Worm (Caenorhabditis elegans) whole organism, L3 larva: ENCODE results near the gene nlp-5.

ENCODE experiments used
- aly-2 ChIP-seq: fragments of 150-350 bp; optimal IDR thresholded peaks from 2 replicates; lab custom pipeline; 2014; ENCODE audit warnings: missing biosample characterization, missing genetic modification characterization
- ceh-16 ChIP-seq: sonication (generic microtip); optimal IDR thresholded peaks from 2 replicates; lab custom pipeline; 2017; ENCODE audit warnings: missing biosample characterization, missing genetic modification characterization
- egl-27 ChIP-seq: sonication (generic microtip); optimal IDR thresholded peaks from 4 replicates; lab custom pipeline; 2017; ENCODE audit warnings: missing biosample characterization, missing genetic modification reagents, missing genetic modification characterization
- elt-2 ChIP-seq: sonication (generic microtip); optimal IDR thresholded peaks from 2 replicates; lab custom pipeline; 2016; ENCODE audit warnings: missing genetic modification reagents, mild to moderate bottlenecking, missing genetic modification characterization, missing compliant biosample characterization
- elt-3 ChIP-seq, 3 experiments: fragments of 150-350 bp in 1 of 3; sonication (generic microtip) in 2 of 3; optimal IDR thresholded peaks; 2 replicates in 2 of 3; 4 replicates in 1 of 3; lab custom pipeline; 2014 to 2017; ENCODE audit warnings: missing biosample characterization in 3 of 3, missing genetic modification characterization in 3 of 3
- fkh-10 ChIP-seq: sonication (generic microtip); optimal IDR thresholded peaks from 2 replicates; lab custom pipeline; 2017; ENCODE audit warnings: missing biosample characterization, missing genetic modification reagents, missing genetic modification characterization
- nhr-11 ChIP-seq: fragments of 150-350 bp; optimal IDR thresholded peaks from 2 replicates; lab custom pipeline; 2014; ENCODE audit warnings: missing biosample characterization, missing genetic modification characterization
- nhr-12 ChIP-seq: fragments of 150-350 bp; optimal IDR thresholded peaks from 2 replicates; lab custom pipeline; 2014; ENCODE audit warnings: missing biosample characterization, missing genetic modification characterization
- nhr-237 ChIP-seq: fragments of 150-350 bp; optimal IDR thresholded peaks from 2 replicates; lab custom pipeline; 2014; ENCODE audit warnings: missing biosample characterization, missing genetic modification characterization
- nhr-76 ChIP-seq: fragments of 150-350 bp; sonication (generic microtip); optimal IDR thresholded peaks from 5 replicates; lab custom pipeline; 2014; ENCODE audit warnings: missing biosample characterization, missing genetic modification characterization
- pha-4 ChIP-seq: fragments of 150-350 bp; optimal IDR thresholded peaks from 2 replicates; lab custom pipeline; 2014; ENCODE audit warnings: missing biosample characterization, missing genetic modification reagents, missing genetic modification characterization
- ztf-11 ChIP-seq: fragments of 150-350 bp; optimal IDR thresholded peaks from 2 replicates; lab custom pipeline; 2014; ENCODE audit warnings: missing biosample characterization, missing genetic modification characterization

DNA sequence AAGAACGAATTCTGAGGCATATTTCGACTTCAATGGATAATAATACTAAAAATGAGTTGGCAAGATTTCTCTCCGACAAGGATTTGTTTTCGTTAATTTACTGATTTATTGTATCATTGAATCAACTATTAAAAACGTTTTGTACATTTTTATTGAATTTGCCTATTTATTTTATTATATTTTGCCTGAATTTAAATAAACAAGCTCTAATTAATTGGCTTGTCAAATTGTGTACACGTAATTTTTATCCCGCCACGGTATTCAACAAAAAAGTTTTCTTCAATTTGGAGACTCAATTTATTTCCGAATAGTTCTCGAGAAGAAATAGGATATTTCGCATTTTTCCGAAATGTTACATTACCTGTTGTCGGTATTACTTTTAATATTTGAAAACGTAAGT is 5.8 kb upstream of the nlp-5 start, which contains the start of gene M110.7:
- TF ChIP-seq pha-4 (no peak), nhr-12 (tag; lab: Kevin White, UChicago) (no peak), elt-2 (no peak), fkh-10 (no peak), nhr-11 (no peak), nhr-76 (tag; lab: Kevin White, UChicago) (no peak), aly-2 (tag; lab: Kevin White, UChicago) (no peak), egl-27 (tag; lab: Kevin White, UChicago) (no peak), ztf-11 (tag; lab: Kevin White, UChicago) (no peak), ceh-16 (no peak), elt-3 (tag; optimal IDR thresholded peaks at IDR 0.05; lab: Kevin White, UChicago) (no peak), nhr-237 (no peak)
